Fruit fly (Drosophila melanogaster) whole organism, embryonic: ENCODE results near the gene hd.
A peak's percentile ranks its signal among the peaks of the same experiment; 100 is the strongest.

ENCODE experiments used
- Aef1 ChIP-seq: fragments of 200-800 bp; sonication (Bioruptor generic); IDR thresholded peaks from 3 replicates; pipeline ENCODE4 v1.3.6; 2022; ENCODE audit warnings: missing biosample characterization, missing genetic modification characterization
- Antp ChIP-seq: fragments of 200-800 bp; sonication (Bioruptor generic); optimal IDR thresholded peaks from 3 replicates; lab custom pipeline; 2016; ENCODE audit warnings: missing biosample characterization, missing genetic modification characterization
- Asciz ChIP-seq: fragments of 200-800 bp; sonication (Bioruptor generic); optimal IDR thresholded peaks from 2 replicates; lab custom pipeline; 2017; ENCODE audit warnings: missing biosample characterization, mild to moderate bottlenecking, missing genetic modification characterization, missing genetic modification reagents
- Atf6 ChIP-seq: fragments of 200-800 bp; sonication (Bioruptor generic); IDR thresholded peaks from 2 replicates; pipeline ENCODE4 v1.3.6; 2022; ENCODE audit warnings: missing biosample characterization, missing genetic modification characterization
- Awh ChIP-seq: fragments of 200-800 bp; sonication (Bioruptor generic); IDR thresholded peaks from 2 replicates; pipeline ENCODE4, ENCODE4 v1.3.6; 2022; ENCODE audit warnings: missing biosample characterization, missing genetic modification characterization
- B-H2 ChIP-seq: fragments of 200-800 bp; sonication (Bioruptor generic); optimal IDR thresholded peaks from 2 replicates; lab custom pipeline; 2018; ENCODE audit warnings: missing biosample characterization, mild to moderate bottlenecking, missing genetic modification characterization
- CG10267 ChIP-seq: fragments of 200-800 bp; sonication (Bioruptor generic); optimal IDR thresholded peaks from 2 replicates; lab custom pipeline; 2018; ENCODE audit warnings: missing biosample characterization, mild to moderate bottlenecking, missing genetic modification characterization, moderate library complexity
- CG10543 ChIP-seq: fragments of 200-800 bp; sonication (Bioruptor generic); optimal IDR thresholded peaks from 3 replicates; lab custom pipeline; 2017; ENCODE audit warnings: missing biosample characterization, mild to moderate bottlenecking, missing genetic modification characterization, moderate library complexity
- CG14050 ChIP-seq: fragments of 200-800 bp; sonication (Bioruptor generic); IDR thresholded peaks from 3 replicates; pipeline ENCODE4 v1.3.6; 2022; ENCODE audit warnings: missing biosample characterization, missing genetic modification characterization
- CG14441 ChIP-seq: fragments of 200-800 bp; sonication (Bioruptor generic); IDR thresholded peaks from 2 replicates; pipeline ENCODE4 v1.3.6; 2022; ENCODE audit warnings: missing biosample characterization, missing genetic modification characterization
- CG15514 ChIP-seq: fragments of 200-800 bp; sonication (Bioruptor generic); optimal IDR thresholded peaks from 3 replicates; lab custom pipeline; 2017; ENCODE audit warnings: missing biosample characterization, missing genetic modification characterization, mild to moderate bottlenecking, moderate library complexity, missing genetic modification reagents
- CG31224 ChIP-seq: fragments of 200-800 bp; sonication (Bioruptor generic); IDR thresholded peaks from 2 replicates; pipeline ENCODE4 v1.3.6; 2022; ENCODE audit warnings: missing biosample characterization, missing genetic modification characterization
- CG3407 ChIP-seq: fragments of 200-800 bp; sonication (Bioruptor generic); optimal IDR thresholded peaks from 2 replicates; lab custom pipeline; 2018; ENCODE audit warnings: missing biosample characterization, mild to moderate bottlenecking, missing genetic modification characterization
- CG4328 ChIP-seq: fragments of 200-800 bp; sonication (Bioruptor generic); optimal IDR thresholded peaks from 3 replicates; lab custom pipeline; 2017; ENCODE audit warnings: missing biosample characterization, missing genetic modification reagents, missing genetic modification characterization
- CG6654 ChIP-seq: fragments of 200-800 bp; sonication (Bioruptor generic); optimal IDR thresholded peaks from 2 replicates; lab custom pipeline; 2017; ENCODE audit warnings: missing biosample characterization, mild to moderate bottlenecking, missing genetic modification characterization
- CG6689 ChIP-seq: fragments of 200-800 bp; sonication (Bioruptor generic); IDR thresholded peaks from 2 replicates; pipeline ENCODE4 v1.3.6; 2022; ENCODE audit warnings: missing biosample characterization, missing genetic modification characterization
- CG7271 ChIP-seq: fragments of 200-800 bp; sonication (Bioruptor generic); optimal IDR thresholded peaks from 2 replicates; lab custom pipeline; 2018; ENCODE audit warnings: missing biosample characterization, mild to moderate bottlenecking, missing genetic modification characterization, moderate library complexity
- CG8765 ChIP-seq: fragments of 200-800 bp; sonication (Bioruptor generic); IDR thresholded peaks from 2 replicates; pipeline ENCODE4 v1.3.6; 2022; ENCODE audit warnings: missing biosample characterization, missing genetic modification characterization
- CG9817 ChIP-seq: fragments of 200-800 bp; sonication (Bioruptor generic); optimal IDR thresholded peaks from 2 replicates; lab custom pipeline; 2018; ENCODE audit warnings: missing biosample characterization, mild to moderate bottlenecking, missing genetic modification characterization, moderate library complexity
- CG9932 ChIP-seq: fragments of 200-800 bp; sonication (Bioruptor generic); IDR thresholded peaks from 2 replicates; pipeline ENCODE4 v1.3.6; 2022; ENCODE audit warnings: missing biosample characterization, missing genetic modification characterization
- CkIIα-i1 ChIP-seq: fragments of 200-800 bp; sonication (Bioruptor generic); IDR thresholded peaks from 2 replicates; pipeline ENCODE4 v1.3.6; 2022; ENCODE audit warnings: missing biosample characterization, missing genetic modification characterization
- Ets97D ChIP-seq: fragments of 200-800 bp; sonication (Bioruptor generic); optimal IDR thresholded peaks from 3 replicates; lab custom pipeline; 2016; ENCODE audit warnings: missing biosample characterization, missing genetic modification characterization
- Fer1 ChIP-seq: fragments of 200-800 bp; sonication (Bioruptor generic); optimal IDR thresholded peaks from 2 replicates; lab custom pipeline; 2017; ENCODE audit warnings: missing biosample characterization, mild to moderate bottlenecking, missing genetic modification characterization
- Fer2 ChIP-seq: fragments of 200-800 bp; sonication (Bioruptor generic); optimal IDR thresholded peaks from 2 replicates; lab custom pipeline; 2018; ENCODE audit warnings: missing biosample characterization, mild to moderate bottlenecking, missing genetic modification characterization, moderate library complexity
- Fer3 ChIP-seq: fragments of 200-800 bp; sonication (Bioruptor generic); optimal IDR thresholded peaks from 2 replicates; lab custom pipeline; 2018; ENCODE audit warnings: missing biosample characterization, mild to moderate bottlenecking, missing genetic modification characterization, moderate library complexity
- MTF-1 ChIP-seq: fragments of 200-800 bp; sonication (Bioruptor generic); optimal IDR thresholded peaks from 2 replicates; lab custom pipeline; 2018; ENCODE audit warnings: missing biosample characterization, mild to moderate bottlenecking, missing genetic modification characterization, borderline replicate concordance
- Rfx ChIP-seq: fragments of 200-800 bp; sonication (Bioruptor generic); IDR thresholded peaks from 2 replicates; pipeline ENCODE4 v1.3.6; 2022; ENCODE audit warnings: missing biosample characterization, missing genetic modification characterization
- Taf1 ChIP-seq: fragments of 200-800 bp; sonication (Bioruptor generic); IDR thresholded peaks from 2 replicates; pipeline ENCODE4 v1.3.6; 2022; ENCODE audit warnings: missing biosample characterization, missing genetic modification characterization
- Tbp ChIP-seq: fragments of >200 bp; optimal IDR thresholded peaks from 2 replicates; lab custom pipeline; 2018; ENCODE audit warnings: missing biosample characterization, missing genetic modification characterization
- eyg ChIP-seq: fragments of 200-800 bp; sonication (Bioruptor generic); optimal IDR thresholded peaks from 3 replicates; lab custom pipeline; 2016; ENCODE audit warnings: missing biosample characterization, missing genetic modification characterization
- fd102C ChIP-seq: fragments of 200-800 bp; sonication (Bioruptor generic); optimal IDR thresholded peaks from 2 replicates; lab custom pipeline; 2018; ENCODE audit warnings: missing biosample characterization, mild to moderate bottlenecking, missing genetic modification characterization, moderate library complexity
- fru ChIP-seq: fragments of >200 bp; optimal IDR thresholded peaks from 2 replicates; lab custom pipeline; 2017
- fu2 ChIP-seq: fragments of 200-800 bp; sonication (Bioruptor generic); optimal IDR thresholded peaks from 2 replicates; lab custom pipeline; 2016; ENCODE audit warnings: missing biosample characterization, missing genetic modification characterization
- ham ChIP-seq: fragments of 200-800 bp; sonication (Bioruptor generic); IDR thresholded peaks from 2 replicates; pipeline ENCODE4 v1.3.6; 2022; ENCODE audit warnings: missing biosample characterization, missing genetic modification characterization
- hbn ChIP-seq: fragments of 200-800 bp; sonication (Bioruptor generic); IDR thresholded peaks from 2 replicates; pipeline ENCODE4 v1.3.6; 2022; ENCODE audit warnings: missing biosample characterization, missing genetic modification characterization; ENCODE audit not compliant: partially characterized antibody
- ind ChIP-seq: fragments of 200-800 bp; sonication (Bioruptor generic); optimal IDR thresholded peaks from 3 replicates; lab custom pipeline; 2016; ENCODE audit warnings: missing biosample characterization, missing genetic modification characterization
- kni ChIP-seq: fragments of 200-800 bp; sonication (Bioruptor generic); optimal IDR thresholded peaks from 3 replicates; lab custom pipeline; 2017; ENCODE audit warnings: mild to moderate bottlenecking, missing biosample characterization, missing genetic modification reagents, missing genetic modification characterization
- knrl ChIP-seq: fragments of 200-800 bp; sonication (Bioruptor generic); IDR thresholded peaks from 3 replicates; pipeline ENCODE4 v1.3.6; 2022; ENCODE audit warnings: missing biosample characterization, missing genetic modification characterization; ENCODE audit not compliant: partially characterized antibody
- pan ChIP-seq, 4 experiments: fragments of >200 bp in 3 of 4; fragments of 200-800 bp in 1 of 4; sonication (Bioruptor generic) in 1 of 4; optimal IDR thresholded peaks in 3 of 4; IDR thresholded peaks in 1 of 4; 2 replicates each; pipeline versions ENCODE4 v1.3.6 to Lab custom; 2017 to 2022; ENCODE audit warnings: missing biosample characterization in 2 of 4, missing genetic modification characterization in 2 of 4, mixed read lengths in 1 of 4
- pum ChIP-seq: fragments of 200-800 bp; sonication (Bioruptor generic); optimal IDR thresholded peaks from 2 replicates; lab custom pipeline; 2016; ENCODE audit warnings: missing biosample characterization, missing genetic modification characterization
- sens ChIP-seq: fragments of 200-800 bp; sonication (Bioruptor generic); peaks from one replicate; lab custom pipeline; 2016; ENCODE audit warnings: missing biosample characterization, missing genetic modification characterization
- slou ChIP-seq: fragments of 200-800 bp; sonication (Bioruptor generic); optimal IDR thresholded peaks from 3 replicates; lab custom pipeline; 2016; ENCODE audit warnings: missing biosample characterization, missing genetic modification characterization
- slp2 ChIP-seq: fragments of 200-800 bp; sonication (Bioruptor generic); optimal IDR thresholded peaks from 2 replicates; lab custom pipeline; 2016; ENCODE audit warnings: missing biosample characterization, missing genetic modification characterization
- sqz ChIP-seq: fragments of 200-800 bp; sonication (Bioruptor generic); optimal IDR thresholded peaks from 3 replicates; lab custom pipeline; 2018; ENCODE audit warnings: missing biosample characterization, mild to moderate bottlenecking, missing genetic modification characterization
- sr ChIP-seq: fragments of 200-800 bp; sonication (Bioruptor generic); IDR thresholded peaks from 3 replicates; pipeline ENCODE4 v1.3.6; 2022; ENCODE audit warnings: missing biosample characterization, missing genetic modification characterization
- stwl ChIP-seq: fragments of 200-800 bp; sonication (Bioruptor generic); optimal IDR thresholded peaks from 3 replicates; lab custom pipeline; 2018; ENCODE audit warnings: missing biosample characterization, mild to moderate bottlenecking, missing genetic modification characterization, moderate library complexity
- sug ChIP-seq: fragments of 200-800 bp; optimal IDR thresholded peaks from 2 replicates; lab custom pipeline; 2019; ENCODE audit warnings: missing biosample characterization, mild to moderate bottlenecking, missing genetic modification characterization, moderate library complexity
- tio ChIP-seq: fragments of 200-800 bp; sonication (Bioruptor generic); optimal IDR thresholded peaks from 2 replicates; lab custom pipeline; 2017; ENCODE audit warnings: missing biosample characterization, missing genetic modification characterization, inconsistent platforms
- unc-4 ChIP-seq: fragments of 200-800 bp; sonication (Bioruptor generic); IDR thresholded peaks from 2 replicates; pipeline ENCODE4 v1.3.6; 2022; ENCODE audit warnings: missing biosample characterization, missing genetic modification characterization; ENCODE audit not compliant: partially characterized antibody

hd gene

DNA sequence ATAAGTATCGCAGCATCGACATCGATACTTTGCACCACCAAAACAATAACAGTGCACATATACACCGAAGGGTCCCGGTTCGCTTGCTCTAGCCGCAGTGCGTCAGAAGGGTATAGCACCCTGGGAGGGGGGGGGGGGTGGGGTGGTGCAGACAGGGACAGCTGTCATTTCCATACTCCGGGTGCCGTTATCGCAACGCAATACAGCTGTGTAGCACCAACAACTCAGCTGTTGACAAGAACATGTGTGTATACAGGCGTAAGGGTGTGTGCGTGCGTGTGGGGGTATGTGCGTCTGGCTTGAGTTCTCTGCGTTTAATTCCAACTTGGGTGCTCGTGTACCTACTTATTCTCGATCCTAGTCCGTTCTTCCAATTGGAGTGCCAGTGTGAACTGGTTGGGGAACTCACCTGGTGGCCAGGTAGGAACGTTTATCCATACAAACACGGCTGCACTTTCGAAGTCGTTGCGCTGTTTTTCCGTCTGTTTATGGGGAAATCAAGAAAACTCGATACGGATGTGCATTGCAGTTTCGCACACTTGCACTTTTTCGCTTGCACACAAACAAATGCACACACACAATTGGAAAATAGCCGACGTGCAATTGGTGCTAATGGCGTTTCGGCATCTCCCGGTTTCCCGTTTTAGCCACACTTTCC lies 7.1 kb downstream of the hd start (continued):
- TF ChIP-seq CG8765 (GFP tag; lab: Robert Waterston, UW) (no peak), Ets97D (GFP tag; lab: Kevin White, UChicago) (no peak), sens (no peak), CG9932 (GFP tag; lab: Robert Waterston, UW) (0 out of 2 replicates have a peak, but pooled peaks have one; percentile 7), eyg (no peak), sr (GFP tag; lab: Robert Waterston, UW) (0 out of 3 replicates have a peak, but pooled peaks have one; percentile 36), Asciz (GFP tag; lab: Kevin White, UChicago) (no peak), CG6654 (GFP tag; lab: Kevin White, UChicago) (no peak), Antp (GFP tag; lab: Kevin White, UChicago) (no peak), knrl (GFP tag; lab: Robert Waterston, UW) (no peak), CG14441 (peak; percentile 31; the same call in 1 of the 2 replicates), CG10267 (no peak), CG4328 (peak; percentile 53), CG31224 (GFP tag; lab: Robert Waterston, UW) (no peak), fu2 (GFP tag; lab: Kevin White, UChicago) (no peak), CG3407 (GFP tag; lab: Kevin White, UChicago) (peak; percentile 12), CG6689 (GFP tag; lab: Robert Waterston, UW) (no peak), Atf6 (GFP tag; lab: Robert Waterston, UW) (0 out of 2 replicates have a peak, but pooled peaks have one; percentile 27), ind (no peak), Taf1 (GFP tag; lab: Robert Waterston, UW) (peak; percentile 15; the same call in 1 of the 2 replicates), ham (GFP tag; lab: Robert Waterston, UW) (no peak), Fer2 (tag; lab: Kevin White, UChicago) (peak; percentile 39), Tbp (no peak), fru (lab: Kevin White, UChicago) (no peak), hbn (GFP tag; lab: Robert Waterston, UW) (peak; percentile 44; the same call in 1 of the 2 replicates), CkIIα-i1 (GFP tag; lab: Robert Waterston, UW) (no peak), tio (GFP tag; lab: Kevin White, UChicago) (no peak), unc-4 (0 out of 2 replicates have a peak, but pooled peaks have one; percentile 13), Rfx (GFP tag; lab: Robert Waterston, UW) (peak; percentile 66), Fer1 (GFP tag; lab: Kevin White, UChicago) (peak; percentile 58), Fer3 (tag; lab: Kevin White, UChicago) (no peak), CG9817 (tag; lab: Kevin White, UChicago) (peak; percentile 7), kni (GFP tag; lab: Kevin White, UChicago) (peak; percentile 83), slp2 (GFP tag; lab: Kevin White, UChicago) (no peak), CG7271 (tag; lab: Kevin White, UChicago) (no peak), MTF-1 (GFP tag; lab: Kevin White, UChicago) (peak; percentile 28), B-H2 (GFP tag; lab: Kevin White, UChicago) (peak; percentile 10), CG14050 (GFP tag; lab: Robert Waterston, UW) (no peak), stwl (no peak), CG10543 (GFP tag; lab: Kevin White, UChicago) (peak; percentile 90), Awh (GFP tag; lab: Robert Waterston, UW) (0 out of 2 replicates have a peak, but pooled peaks have one; percentile 28), fd102C (GFP tag; lab: Kevin White, UChicago) (no peak), sug (tag; lab: Kevin White, UChicago) (peak; percentile 66), slou (no peak), sqz (GFP tag; lab: Kevin White, UChicago) (peak; percentile 13), Aef1 (GFP tag; lab: Robert Waterston, UW) (peak; percentile 56; the same call in 2 of the 3 replicates), CG15514 (peak; percentile 49), pum (no peak), pan (optimal IDR thresholded peaks at IDR 0.05; lab: Kevin White, UChicago) (no peak), pan (GFP tag; optimal IDR thresholded peaks at IDR 0.05 in 1 of 2, IDR thresholded peaks at IDR 0.05 in 1 of 2) (peak in 1 of 2 experiments; percentile 15)
